Worm (Caenorhabditis elegans): ENCODE data around the gene K08E5.1.

The K08E5.1 gene

ce11 chrIII:10154993-10155392 is 8.4 kb upstream of the K08E5.1 start:
- TF ChIP-seq lsy-2 (tag; optimal IDR thresholded peaks at IDR 0.05) (peak; percentile 14 to 16), lin-14 (GFP tag; optimal IDR thresholded peaks at IDR 0.05) (peak; percentile 34), tbx-2 (tag; optimal IDR thresholded peaks at IDR 0.05) (peak; percentile 42), snu-23 (GFP tag; optimal IDR thresholded peaks at IDR 0.05) (peak; percentile 15), elt-2 (tag; optimal IDR thresholded peaks at IDR 0.05) (no peak), nhr-71 (tag; optimal IDR thresholded peaks at IDR 0.05) (peak; percentile 73), dpl-1 (GFP tag; optimal IDR thresholded peaks at IDR 0.05) (no peak), ztf-4 (tag; optimal IDR thresholded peaks at IDR 0.05) (peak; percentile 29), nhr-20 (tag; optimal IDR thresholded peaks at IDR 0.05) (peak; percentile 5), aly-2 (tag; optimal IDR thresholded peaks at IDR 0.05) (no peak), unc-130 (tag; optimal IDR thresholded peaks at IDR 0.05) (no peak), nhr-19 (GFP tag; conservative IDR thresholded peaks at IDR 0.05) (peak; percentile 22; the same call in 1 of the 2 replicates)

- TF ChIP-seq ces-1 (GFP tag; optimal IDR thresholded peaks at IDR 0.05) (peak; percentile 42), ets-5 (GFP tag; IDR thresholded peaks at IDR 0.05) (no peak), mab-9 (GFP tag; IDR thresholded peaks at IDR 0.05) (no peak), nhr-71 (tag; optimal IDR thresholded peaks at IDR 0.05) (peak; percentile 70), aly-2 (tag; optimal IDR thresholded peaks at IDR 0.05) (no peak), alr-1 (tag; optimal IDR thresholded peaks at IDR 0.05; ENCODE audit: borderline replicate concordance) (no peak), ama-1 (optimal IDR thresholded peaks at IDR 0.05) (no peak), xbp-1 (tag; optimal IDR thresholded peaks at IDR 0.05) (peak; percentile 1), ceh-88 (GFP tag; IDR thresholded peaks at IDR 0.05) (no peak), ceh-90 (tag; optimal IDR thresholded peaks at IDR 0.05) (no peak), lsy-2 (tag; optimal IDR thresholded peaks at IDR 0.05) (peak; percentile 37 to 64), tbx-2 (tag; optimal IDR thresholded peaks at IDR 0.05) (peak; percentile 46), aha-1 (tag; optimal IDR thresholded peaks at IDR 0.05) (no peak), fkh-10 (GFP tag; optimal IDR thresholded peaks at IDR 0.05) (peak; percentile 79), rnt-1 (tag; optimal IDR thresholded peaks at IDR 0.05) (peak; percentile 40), nhr-28 (tag; optimal IDR thresholded peaks at IDR 0.05) (no peak), zag-1 (tag; optimal IDR thresholded peaks at IDR 0.05) (no peak), lin-13 (GFP tag; optimal IDR thresholded peaks at IDR 0.05) (no peak), sptf-1 (tag; optimal IDR thresholded peaks at IDR 0.05) (no peak), nhr-20 (tag; optimal IDR thresholded peaks at IDR 0.05) (no peak), snpc-4 (tag; optimal IDR thresholded peaks at IDR 0.05) (peak; percentile 7), irx-1 (tag; optimal IDR thresholded peaks at IDR 0.05) (no peak), nhr-85 (tag) (no peak), sup-37 (GFP tag; optimal IDR thresholded peaks at IDR 0.05) (peak; percentile 5), egl-13 (tag; optimal IDR thresholded peaks at IDR 0.05) (peak; percentile 7), mdl-1 (tag; optimal IDR thresholded peaks at IDR 0.05) (peak in 1 of 2 experiments; percentile 35), tlp-1 (tag; optimal IDR thresholded peaks at IDR 0.05) (no peak), sox-4 (tag; optimal IDR thresholded peaks at IDR 0.05) (no peak), nhr-19 (GFP tag; conservative IDR thresholded peaks at IDR 0.05) (peak; percentile 35; the same call in 1 of the 2 replicates), fos-1 (tag; optimal IDR thresholded peaks at IDR 0.05) (no peak), ztf-4 (tag; optimal IDR thresholded peaks at IDR 0.05) (peak; percentile 42), nhr-11 (tag; optimal IDR thresholded peaks at IDR 0.05) (no peak), hlh-17 (GFP tag; optimal IDR thresholded peaks at IDR 0.05; ENCODE audit: borderline replicate concordance) (no peak), nhr-12 (tag; optimal IDR thresholded peaks at IDR 0.05) (no peak), unc-86 (tag; optimal IDR thresholded peaks at IDR 0.05) (peak; percentile 50), F16B12.6 (tag; optimal IDR thresholded peaks at IDR 0.05) (no peak), lin-39 (tag; optimal IDR thresholded peaks at IDR 0.05) (no peak), nhr-84 (tag; optimal IDR thresholded peaks at IDR 0.05) (no peak), swsn-7 (tag; optimal IDR thresholded peaks at IDR 0.05) (peak; percentile 35), efl-1 (optimal IDR thresholded peaks at IDR 0.05) (peak; percentile 21 to 47), efl-1 (GFP tag; optimal IDR thresholded peaks at IDR 0.05 in 1 of 2) (no peak), hpl-2 (GFP tag; optimal IDR thresholded peaks at IDR 0.05) (no peak), nhr-76 (tag; optimal IDR thresholded peaks at IDR 0.05) (no peak), jun-1 (tag; optimal IDR thresholded peaks at IDR 0.05) (no peak), nhr-90 (tag; optimal IDR thresholded peaks at IDR 0.05; ENCODE audit: poor library complexity) (no peak), dpl-1 (GFP tag; optimal IDR thresholded peaks at IDR 0.05) (peak in 1 of 3 experiments; percentile 5), unc-130 (tag; optimal IDR thresholded peaks at IDR 0.05) (no peak), nhr-77 (tag; optimal IDR thresholded peaks at IDR 0.05) (no peak), C16A3.4 (tag; optimal IDR thresholded peaks at IDR 0.05) (peak; percentile 14)
Measured at ce11 chrIII:10153003-10153402, 6.4 kb upstream of the K08E5.1 start.

Data from whole organism, L1 larva.